Worm (Caenorhabditis elegans) whole organism, L2 larva: ENCODE measurements around the gene idhb-1.

Experiments used
- ceh-82 ChIP-seq: fragments of 150-350 bp; optimal IDR thresholded peaks from 2 replicates; lab custom pipeline; 2014; ENCODE audit warnings: missing biosample characterization, missing genetic modification characterization
- lsy-2 ChIP-seq, 2 experiments: fragments of 150-350 bp in 1 of 2; sonication (generic microtip) in 1 of 2; optimal IDR thresholded peaks; 2 replicates each; lab custom pipeline; 2014 to 2017; ENCODE audit warnings: missing biosample characterization in 2 of 2, missing genetic modification characterization in 2 of 2
- nhr-12 ChIP-seq: fragments of 150-350 bp; optimal IDR thresholded peaks from 2 replicates; lab custom pipeline; 2014; ENCODE audit warnings: missing biosample characterization, missing genetic modification characterization
- nhr-23 ChIP-seq: fragments of 150-350 bp; optimal IDR thresholded peaks from 2 replicates; lab custom pipeline; 2014; ENCODE audit warnings: missing biosample characterization, missing genetic modification reagents, missing genetic modification characterization

- no peak for TF ChIP-seq lsy-2 (tag; optimal IDR thresholded peaks at IDR 0.05; lab: Kevin White, UChicago)
- no peak for TF ChIP-seq ceh-82 (tag; lab: Kevin White, UChicago)
- TF ChIP-seq nhr-23, result no peak
- no peak for TF ChIP-seq nhr-12 (tag; lab: Kevin White, UChicago)
Observed at ce11 chrX:14186466-14186865, 12.6 kb upstream of the idhb-1 start, which contains the start of gene ceh-36.
